Fruit fly (Drosophila melanogaster): ENCODE results near the gene Tudor-SN.

The Tudor-SN gene

dm6 chr3L:225120-225519 lies 39.1 kb downstream of the Tudor-SN start (continued):
- TF ChIP-seq Nf-YA (GFP tag; IDR thresholded peaks at IDR 0.05) (0 out of 2 replicates have a peak, but pooled peaks have one; percentile 33), chinmo (GFP tag; IDR thresholded peaks at IDR 0.05; ENCODE audit: partially characterized antibody) (peak; percentile 44; the same call in 1 of the 4 replicates)

DNA sequence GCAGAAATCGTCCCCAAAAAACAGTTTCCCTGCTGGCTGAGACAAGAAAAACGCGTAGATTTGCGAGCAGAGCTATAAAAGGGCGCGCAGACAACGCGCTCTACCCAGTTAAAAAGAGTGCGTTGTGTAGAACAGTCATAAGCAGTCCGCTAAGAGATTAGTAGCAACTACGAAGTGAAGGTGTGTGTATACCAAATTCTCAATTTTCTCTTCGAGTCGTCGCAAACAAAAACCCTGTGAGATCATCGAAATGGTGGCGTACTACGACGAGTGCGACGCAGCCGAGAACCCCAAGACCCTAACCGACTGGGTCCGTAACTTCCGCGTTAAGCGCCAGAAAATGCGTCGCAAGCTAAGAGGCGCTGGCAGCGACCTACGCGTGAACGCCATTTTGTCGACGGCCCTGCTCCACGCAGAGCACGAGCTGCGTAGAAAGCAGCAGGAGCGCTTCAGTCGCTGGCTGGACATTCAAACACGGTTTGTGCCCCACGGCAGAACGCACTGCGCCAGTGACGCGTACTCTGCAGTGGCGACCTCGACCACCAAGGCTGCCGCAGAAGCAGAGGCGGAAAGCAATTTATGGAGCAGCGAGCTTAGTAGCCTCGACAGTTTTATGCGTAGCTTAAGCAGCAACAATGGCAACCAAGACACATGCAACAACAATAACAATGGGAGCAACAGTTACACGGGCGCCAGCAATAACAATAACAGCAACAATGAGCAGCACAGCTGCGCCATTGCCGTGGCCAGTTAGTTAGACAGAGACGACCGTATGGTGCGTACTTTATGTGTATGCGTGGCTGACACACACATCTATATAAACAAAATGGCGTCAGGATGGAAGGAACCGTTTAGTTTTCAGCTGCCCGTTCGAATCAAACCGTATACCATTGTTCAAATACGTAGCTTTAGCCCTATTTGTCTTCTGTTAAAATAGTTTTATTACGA lies 39.9 kb downstream of the Tudor-SN start:
- TF ChIP-seq CG2199 (GFP tag; IDR thresholded peaks at IDR 0.05) (peak; percentile 74; the same call in 1 of the 3 replicates), unpg (GFP tag; optimal IDR thresholded peaks at IDR 0.05) (peak; percentile 32), Ssrp (tag; optimal IDR thresholded peaks at IDR 0.05) (peak; percentile 57), CG42726 (GFP tag; IDR thresholded peaks at IDR 0.05; ENCODE audit: partially characterized antibody) (peak; percentile 70), CG1832 (GFP tag; optimal IDR thresholded peaks at IDR 0.05) (peak; percentile 52), lab (GFP tag; optimal IDR thresholded peaks at IDR 0.05) (peak; percentile 16), z (GFP tag; IDR thresholded peaks at IDR 0.05) (peak; percentile 36; the same call in 1 of the 3 replicates), Dip2 (GFP tag; IDR thresholded peaks at IDR 0.05) (no peak), Pdp1 (GFP tag; optimal IDR thresholded peaks at IDR 0.05) (peak in 1 of 2 experiments; percentile 18), CG7987 (GFP tag; optimal IDR thresholded peaks at IDR 0.05) (peak; percentile 43), CG17359 (tag; optimal IDR thresholded peaks at IDR 0.05) (peak; percentile 10), ap (GFP tag; IDR thresholded peaks at IDR 0.05) (peak; percentile 15; the same call in 1 of the 2 replicates), D (optimal IDR thresholded peaks at IDR 0.05) (peak; percentile 95), D (GFP tag; optimal IDR thresholded peaks at IDR 0.05) (peak; percentile 55), CG3065 (GFP tag; optimal IDR thresholded peaks at IDR 0.05) (no peak), NK7.1 (GFP tag; optimal IDR thresholded peaks at IDR 0.05) (no peak), tll (GFP tag; optimal IDR thresholded peaks at IDR 0.05) (no peak), ara (GFP tag; IDR thresholded peaks at IDR 0.05) (peak; percentile 44), CG16779 (GFP tag; IDR thresholded peaks at IDR 0.05) (peak; percentile 46; the same call in 1 of the 2 replicates), Meics (GFP tag; optimal IDR thresholded peaks at IDR 0.05) (peak; percentile 31), CG1024 (GFP tag; IDR thresholded peaks at IDR 0.05) (peak; percentile 6; the same call in 1 of the 2 replicates), amos (GFP tag; IDR thresholded peaks at IDR 0.05; ENCODE audit: partially characterized antibody) (peak; percentile 49; the same call in 1 of the 2 replicates), kni (GFP tag; optimal IDR thresholded peaks at IDR 0.05) (peak; percentile 84), nerfin-2 (GFP tag; IDR thresholded peaks at IDR 0.05; ENCODE audit: partially characterized antibody) (0 out of 2 replicates have a peak, but pooled peaks have one; percentile 29), her (GFP tag; optimal IDR thresholded peaks at IDR 0.05) (peak; percentile 60), pho (GFP tag; optimal IDR thresholded peaks at IDR 0.05) (peak; percentile 34), tup (GFP tag; optimal IDR thresholded peaks at IDR 0.05) (peak; percentile 14), CG6683 (GFP tag; optimal IDR thresholded peaks at IDR 0.05) (no peak), CG4820 (GFP tag; optimal IDR thresholded peaks at IDR 0.05) (no peak), CG3726 (GFP tag; IDR thresholded peaks at IDR 0.05) (0 out of 3 replicates have a peak, but pooled peaks have one; percentile 11), CG14860 (GFP tag; IDR thresholded peaks at IDR 0.05; ENCODE audit: partially characterized antibody) (no peak), hb (GFP tag; IDR thresholded peaks at IDR 0.05; ENCODE audit: partially characterized antibody) (no peak), ken (GFP tag; IDR thresholded peaks at IDR 0.05) (peak; percentile 9; the same call in 2 of the 3 replicates), CG13894 (tag; optimal IDR thresholded peaks at IDR 0.05) (peak; percentile 21), C15 (GFP tag; IDR thresholded peaks at IDR 0.05) (peak; percentile 9; the same call in 1 of the 3 replicates), CG33213 (GFP tag; optimal IDR thresholded peaks at IDR 0.05) (peak; percentile 2), CG32767 (GFP tag; IDR thresholded peaks at IDR 0.05) (peak; percentile 91), Antp (GFP tag; optimal IDR thresholded peaks at IDR 0.05) (peak; percentile 38), CG43689 (GFP tag; IDR thresholded peaks at IDR 0.05) (no peak), knrl (GFP tag; IDR thresholded peaks at IDR 0.05; ENCODE audit: partially characterized antibody) (0 out of 3 replicates have a peak, but pooled peaks have one; percentile 36), MESR4 (GFP tag; optimal IDR thresholded peaks at IDR 0.05) (peak; percentile 99), CG8765 (GFP tag; IDR thresholded peaks at IDR 0.05) (no peak)
